Fruit fly (Drosophila melanogaster) whole organism, embryonic: ENCODE measurements around the gene Cortactin.

Source experiments
- CG12744 ChIP-seq: fragments of 200-800 bp; sonication (Bioruptor generic); optimal IDR thresholded peaks from 2 replicates; lab custom pipeline; 2016; ENCODE audit warnings: missing biosample characterization, missing genetic modification characterization
- CG17802 ChIP-seq: fragments of 200-800 bp; sonication (Bioruptor generic); optimal IDR thresholded peaks from 2 replicates; lab custom pipeline; 2018; ENCODE audit warnings: missing biosample characterization, mild to moderate bottlenecking, missing genetic modification characterization, moderate library complexity
- CG18619 ChIP-seq: fragments of 200-800 bp; sonication (Bioruptor generic); optimal IDR thresholded peaks from 3 replicates; lab custom pipeline; 2017; ENCODE audit warnings: missing biosample characterization, mild to moderate bottlenecking, missing genetic modification characterization
- CG2875 ChIP-seq: fragments of 200-800 bp; sonication (Bioruptor generic); optimal IDR thresholded peaks from 2 replicates; lab custom pipeline; 2017; ENCODE audit warnings: missing biosample characterization, mild to moderate bottlenecking, missing genetic modification characterization, missing genetic modification reagents
- CHES-1-like ChIP-seq: fragments of 200-800 bp; sonication (Bioruptor generic); optimal IDR thresholded peaks from 2 replicates; lab custom pipeline; 2016; ENCODE audit warnings: missing biosample characterization, missing genetic modification characterization
- Doc2 ChIP-seq: fragments of 200-800 bp; sonication (Bioruptor generic); IDR thresholded peaks from 2 replicates; pipeline ENCODE4 v1.3.6; 2022; ENCODE audit warnings: missing biosample characterization, missing genetic modification characterization
- H15 ChIP-seq: fragments of 200-800 bp; sonication (Bioruptor generic); IDR thresholded peaks from 3 replicates; pipeline ENCODE4 v1.3.6; 2022; ENCODE audit warnings: missing biosample characterization, missing genetic modification characterization
- ham ChIP-seq: fragments of 200-800 bp; sonication (Bioruptor generic); IDR thresholded peaks from 2 replicates; pipeline ENCODE4 v1.3.6; 2022; ENCODE audit warnings: missing biosample characterization, missing genetic modification characterization
- knrl ChIP-seq: fragments of 200-800 bp; sonication (Bioruptor generic); IDR thresholded peaks from 3 replicates; pipeline ENCODE4 v1.3.6; 2022; ENCODE audit warnings: missing biosample characterization, missing genetic modification characterization; ENCODE audit not compliant: partially characterized antibody
- lilli ChIP-seq: fragments of 200-800 bp; sonication (Bioruptor generic); optimal IDR thresholded peaks from 3 replicates; lab custom pipeline; 2016; ENCODE audit warnings: missing biosample characterization, missing genetic modification characterization
- pita ChIP-seq: fragments of 200-800 bp; sonication (Bioruptor generic); optimal IDR thresholded peaks from 2 replicates; lab custom pipeline; 2017; ENCODE audit warnings: missing biosample characterization, mild to moderate bottlenecking, missing genetic modification characterization

DNA sequence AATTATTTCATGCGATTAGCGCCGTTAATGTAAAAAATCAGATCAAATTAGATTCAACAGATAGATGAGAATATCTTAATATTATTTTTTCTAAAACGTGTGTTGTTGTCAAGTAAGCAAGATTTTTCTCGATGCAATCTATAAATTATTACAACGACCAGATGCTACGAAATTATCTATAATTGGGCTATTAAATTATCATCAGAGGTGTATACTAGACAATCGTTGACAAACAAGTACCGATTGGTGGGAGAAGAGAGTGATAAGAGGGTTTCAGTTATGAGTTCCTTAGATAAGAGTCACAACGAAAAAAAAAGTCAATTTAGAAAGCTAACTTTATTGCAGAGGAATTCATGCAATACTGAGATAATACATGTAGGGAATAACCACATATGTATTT lies 3.3 kb upstream of the Cortactin start:
- TF ChIP-seq ham (GFP tag; lab: Robert Waterston, UW) (no peak), pita (GFP tag; lab: Kevin White, UChicago) (no peak), CG18619 (GFP tag; lab: Kevin White, UChicago) (no peak), H15 (GFP tag; lab: Robert Waterston, UW) (no peak), CG2875 (GFP tag; lab: Kevin White, UChicago) (no peak), CG12744 (GFP tag; lab: Kevin White, UChicago) (no peak), lilli (GFP tag; lab: Kevin White, UChicago) (no peak), knrl (no peak), CHES-1-like (GFP tag; lab: Kevin White, UChicago) (no peak), Doc2 (GFP tag; lab: Robert Waterston, UW) (no peak), CG17802 (tag; lab: Kevin White, UChicago) (no peak)
